Fruit fly (Drosophila melanogaster) whole organism, embryonic: ENCODE results near the gene CG34292.

ENCODE experiments used
- Adf1 ChIP-seq: fragments of 200-800 bp; sonication (Bioruptor generic); IDR thresholded peaks from 2 replicates; pipeline ENCODE4 v1.3.6; 2022; ENCODE audit warnings: missing biosample characterization, missing genetic modification characterization
- Awh ChIP-seq: fragments of 200-800 bp; sonication (Bioruptor generic); IDR thresholded peaks from 2 replicates; pipeline ENCODE4, ENCODE4 v1.3.6; 2022; ENCODE audit warnings: missing biosample characterization, missing genetic modification characterization
- Blimp-1 ChIP-seq: fragments of 200-800 bp; sonication (Bioruptor generic); optimal IDR thresholded peaks from 3 replicates; lab custom pipeline; 2018; ENCODE audit warnings: missing biosample characterization, missing genetic modification characterization, mild to moderate bottlenecking, moderate library complexity, missing genetic modification reagents
- CG10366 ChIP-seq: fragments of 200-800 bp; sonication (Bioruptor generic); IDR thresholded peaks from 2 replicates; pipeline ENCODE4 v1.3.6; 2022; ENCODE audit warnings: missing biosample characterization, missing genetic modification characterization
- CG10462 ChIP-seq: fragments of 200-800 bp; sonication (Bioruptor generic); optimal IDR thresholded peaks from 2 replicates; lab custom pipeline; 2016; ENCODE audit warnings: missing biosample characterization, missing genetic modification characterization
- CG11723 ChIP-seq: fragments of 200-800 bp; sonication (Bioruptor generic); optimal IDR thresholded peaks from 2 replicates; lab custom pipeline; 2017; ENCODE audit warnings: missing biosample characterization, mild to moderate bottlenecking, missing genetic modification characterization
- CG12659 ChIP-seq: fragments of 200-800 bp; sonication (Bioruptor generic); optimal IDR thresholded peaks from 3 replicates; lab custom pipeline; 2017; ENCODE audit warnings: mild to moderate bottlenecking, missing biosample characterization, missing genetic modification reagents, missing genetic modification characterization
- CG12769 ChIP-seq: fragments of 200-800 bp; sonication (Bioruptor generic); optimal IDR thresholded peaks from 2 replicates; lab custom pipeline; 2019; ENCODE audit warnings: missing biosample characterization, mild to moderate bottlenecking, missing genetic modification characterization, moderate library complexity
- CG1529 ChIP-seq: fragments of 200-800 bp; sonication (Bioruptor generic); optimal IDR thresholded peaks from 3 replicates; lab custom pipeline; 2018; ENCODE audit warnings: missing biosample characterization, missing genetic modification characterization
- CG17612 ChIP-seq: fragments of 200-800 bp; sonication (Bioruptor generic); IDR thresholded peaks from 2 replicates; pipeline ENCODE4 v1.3.6; 2022; ENCODE audit warnings: missing biosample characterization, missing genetic modification characterization
- CG18476 ChIP-seq: fragments of 200-800 bp; sonication (Bioruptor generic); optimal IDR thresholded peaks from 2 replicates; lab custom pipeline; 2016; ENCODE audit warnings: missing biosample characterization, mild to moderate bottlenecking, missing genetic modification characterization
- CG30403 ChIP-seq: fragments of 200-800 bp; sonication (Bioruptor generic); optimal IDR thresholded peaks from 3 replicates; lab custom pipeline; 2016; ENCODE audit warnings: missing biosample characterization, missing genetic modification characterization
- CG31388 ChIP-seq: fragments of 200-800 bp; sonication (Bioruptor generic); optimal IDR thresholded peaks from 2 replicates; lab custom pipeline; 2016; ENCODE audit warnings: missing biosample characterization, missing genetic modification characterization
- CG3995 ChIP-seq: fragments of 200-800 bp; sonication (Bioruptor generic); optimal IDR thresholded peaks from 3 replicates; lab custom pipeline; 2016; ENCODE audit warnings: missing biosample characterization, missing genetic modification characterization
- CG6175 ChIP-seq: fragments of 200-800 bp; sonication (Bioruptor generic); IDR thresholded peaks from 3 replicates; pipeline ENCODE4 v1.3.6; 2022; ENCODE audit warnings: missing biosample characterization, missing genetic modification characterization
- CG6689 ChIP-seq: fragments of 200-800 bp; sonication (Bioruptor generic); IDR thresholded peaks from 2 replicates; pipeline ENCODE4 v1.3.6; 2022; ENCODE audit warnings: missing biosample characterization, missing genetic modification characterization
- CG7745 ChIP-seq: fragments of 200-800 bp; sonication (Bioruptor generic); optimal IDR thresholded peaks from 2 replicates; lab custom pipeline; 2018; ENCODE audit warnings: missing biosample characterization, mild to moderate bottlenecking, missing genetic modification characterization, moderate library complexity
- CG7987 ChIP-seq: fragments of 200-800 bp; sonication (Bioruptor generic); optimal IDR thresholded peaks from 2 replicates; lab custom pipeline; 2018; ENCODE audit warnings: missing biosample characterization, mild to moderate bottlenecking, missing genetic modification characterization, moderate library complexity
- CG8290 ChIP-seq, 3 experiments: fragments of 200-800 bp; sonication (Bioruptor generic); optimal IDR thresholded peaks; 2 replicates each; lab custom pipeline; 2016 to 2019; ENCODE audit warnings: missing biosample characterization in 3 of 3, missing genetic modification characterization in 3 of 3, mild to moderate bottlenecking in 2 of 3, moderate library complexity in 1 of 3
- Dad ChIP-seq: fragments of 200-800 bp; sonication (Bioruptor generic); optimal IDR thresholded peaks from 3 replicates; lab custom pipeline; 2016; ENCODE audit warnings: missing biosample characterization, missing genetic modification characterization
- ERR ChIP-seq: fragments of 200-800 bp; sonication (Bioruptor generic); optimal IDR thresholded peaks from 2 replicates; lab custom pipeline; 2016; ENCODE audit warnings: missing biosample characterization, missing genetic modification characterization
- Eip74EF ChIP-seq, 2 experiments: fragments of 200-800 bp in 1 of 2; fragments of >200 bp in 1 of 2; sonication (Bioruptor generic) in 1 of 2; optimal IDR thresholded peaks; 2 replicates each; lab custom pipeline; 2017 to 2019; ENCODE audit warnings: missing biosample characterization in 2 of 2, missing genetic modification characterization in 2 of 2, mild to moderate bottlenecking in 1 of 2, moderate library complexity in 1 of 2
- Lpt ChIP-seq: fragments of >200 bp; optimal IDR thresholded peaks from 2 replicates; lab custom pipeline; 2018; ENCODE audit warnings: missing biosample characterization, missing genetic modification characterization
- Ptx1 ChIP-seq: fragments of 200-800 bp; sonication (Bioruptor generic); IDR thresholded peaks from 2 replicates; pipeline ENCODE4 v1.3.6; 2022; ENCODE audit warnings: missing biosample characterization, missing genetic modification characterization
- Rfx ChIP-seq: fragments of 200-800 bp; sonication (Bioruptor generic); IDR thresholded peaks from 2 replicates; pipeline ENCODE4 v1.3.6; 2022; ENCODE audit warnings: missing biosample characterization, missing genetic modification characterization
- Side ChIP-seq: fragments of 200-800 bp; sonication (Bioruptor generic); optimal IDR thresholded peaks from 2 replicates; lab custom pipeline; 2016; ENCODE audit warnings: missing biosample characterization, missing genetic modification characterization
- Spps ChIP-seq: fragments of 200-800 bp; sonication (Bioruptor generic); optimal IDR thresholded peaks from 2 replicates; lab custom pipeline; 2018; ENCODE audit warnings: missing biosample characterization, mild to moderate bottlenecking, missing genetic modification characterization
- Xrp1 ChIP-seq: fragments of 200-800 bp; sonication (Bioruptor generic); IDR thresholded peaks from 2 replicates; pipeline ENCODE4 v1.3.6; 2022; ENCODE audit warnings: missing biosample characterization, missing genetic modification characterization
- YL-1 ChIP-seq: fragments of 200-800 bp; sonication (Bioruptor generic); optimal IDR thresholded peaks from 3 replicates; lab custom pipeline; 2017; ENCODE audit warnings: missing biosample characterization, mild to moderate bottlenecking, missing genetic modification characterization
- al ChIP-seq: fragments of 200-800 bp; sonication (Bioruptor generic); IDR thresholded peaks from 2 replicates; pipeline ENCODE4 v1.3.6; 2022; ENCODE audit warnings: missing biosample characterization, missing genetic modification characterization
- ap ChIP-seq: fragments of 200-800 bp; sonication (Bioruptor generic); IDR thresholded peaks from 2 replicates; pipeline ENCODE4 v1.3.6; 2022; ENCODE audit warnings: missing biosample characterization, missing genetic modification characterization
- ase ChIP-seq: fragments of 200-800 bp; sonication (Bioruptor generic); IDR thresholded peaks from 3 replicates; pipeline ENCODE4 v1.3.6; 2022; ENCODE audit warnings: missing biosample characterization, missing genetic modification characterization
- ash1 ChIP-seq: fragments of 200-800 bp; sonication (Bioruptor generic); optimal IDR thresholded peaks from 2 replicates; lab custom pipeline; 2018; ENCODE audit warnings: missing biosample characterization, mild to moderate bottlenecking, missing genetic modification characterization
- ato ChIP-seq: fragments of 200-800 bp; sonication (Bioruptor generic); IDR thresholded peaks from 2 replicates; pipeline ENCODE4 v1.3.6; 2022; ENCODE audit warnings: missing biosample characterization, missing genetic modification characterization; ENCODE audit not compliant: partially characterized antibody
- bcd ChIP-seq: fragments of 200-800 bp; sonication (Bioruptor generic); optimal IDR thresholded peaks from 2 replicates; lab custom pipeline; 2017; ENCODE audit warnings: missing biosample characterization, mild to moderate bottlenecking, missing genetic modification characterization
- eve ChIP-seq, 2 experiments: fragments of >200 bp; optimal IDR thresholded peaks; 2 replicates each; lab custom pipeline; 2017; ENCODE audit warnings: missing biosample characterization in 2 of 2, missing genetic modification characterization in 2 of 2
- gro ChIP-seq: fragments of 200-800 bp; sonication (Bioruptor generic); optimal IDR thresholded peaks from 2 replicates; lab custom pipeline; 2016; ENCODE audit warnings: missing biosample characterization, missing genetic modification characterization
- hkb ChIP-seq, 2 experiments: fragments of 200-800 bp in 1 of 2; fragments of >200 bp in 1 of 2; sonication (Bioruptor generic) in 1 of 2; IDR thresholded peaks in 1 of 2; optimal IDR thresholded peaks in 1 of 2; 2 replicates each; pipeline versions ENCODE4 v1.3.6 to Lab custom; 2017 to 2022; ENCODE audit warnings: missing biosample characterization in 1 of 2, missing genetic modification characterization in 1 of 2
- jigr1 ChIP-seq: fragments of 200-800 bp; sonication (Bioruptor generic); IDR thresholded peaks from 3 replicates; pipeline ENCODE4 v1.3.6; 2022; ENCODE audit warnings: missing biosample characterization, missing genetic modification characterization
- lola ChIP-seq, 3 experiments: fragments of >200 bp in 2 of 3; fragments of 200-800 bp in 1 of 3; sonication (Bioruptor generic) in 1 of 3; optimal IDR thresholded peaks; 2 replicates each; lab custom pipeline; 2017 to 2019; ENCODE audit warnings: missing biosample characterization in 3 of 3, missing genetic modification characterization in 3 of 3, mild to moderate bottlenecking in 1 of 3, moderate library complexity in 1 of 3
- nmo ChIP-seq: fragments of 200-800 bp; sonication (Bioruptor generic); optimal IDR thresholded peaks from 2 replicates; lab custom pipeline; 2018; ENCODE audit warnings: missing biosample characterization, mild to moderate bottlenecking, missing genetic modification characterization, moderate library complexity
- onecut ChIP-seq: fragments of 200-800 bp; sonication (Bioruptor generic); IDR thresholded peaks from 2 replicates; pipeline ENCODE4 v1.3.6; 2022; ENCODE audit warnings: missing biosample characterization, missing genetic modification characterization
- pb ChIP-seq: fragments of 200-800 bp; sonication (Bioruptor generic); optimal IDR thresholded peaks from 3 replicates; lab custom pipeline; 2016; ENCODE audit warnings: missing biosample characterization, missing genetic modification characterization
- prd ChIP-seq, 3 experiments: fragments of >200 bp in 2 of 3; fragments of 200-800 bp in 1 of 3; sonication (Bioruptor generic) in 1 of 3; optimal IDR thresholded peaks in 2 of 3; IDR thresholded peaks in 1 of 3; 2 replicates in 2 of 3; 3 replicates in 1 of 3; pipeline versions ENCODE4 v1.3.6 to Lab custom; 2017 to 2022; ENCODE audit warnings: missing biosample characterization in 1 of 3, missing genetic modification characterization in 1 of 3
- sens-2 ChIP-seq: fragments of 200-800 bp; sonication (Bioruptor generic); IDR thresholded peaks from 2 replicates; pipeline ENCODE4 v1.3.6; 2022; ENCODE audit warnings: missing biosample characterization, missing genetic modification characterization
- shn ChIP-seq: fragments of 200-800 bp; sonication (Bioruptor generic); optimal IDR thresholded peaks from 3 replicates; lab custom pipeline; 2016; ENCODE audit warnings: missing biosample characterization, missing genetic modification characterization
- sna ChIP-seq: fragments of 200-800 bp; sonication (Bioruptor generic); IDR thresholded peaks from 2 replicates; pipeline ENCODE4 v1.3.6; 2022; ENCODE audit warnings: missing biosample characterization, missing genetic modification characterization; ENCODE audit not compliant: partially characterized antibody
- tll ChIP-seq, 2 experiments: fragments of 200-800 bp in 1 of 2; fragments of >200 bp in 1 of 2; sonication (Bioruptor generic) in 1 of 2; optimal IDR thresholded peaks; 2 replicates each; lab custom pipeline; 2017 to 2019; ENCODE audit warnings: missing biosample characterization in 2 of 2, missing genetic modification characterization in 2 of 2, mild to moderate bottlenecking in 1 of 2, moderate library complexity in 1 of 2
- tx ChIP-seq: fragments of 200-800 bp; sonication (Bioruptor generic); optimal IDR thresholded peaks from 2 replicates; lab custom pipeline; 2016; ENCODE audit warnings: missing biosample characterization, missing genetic modification characterization

CG34292 gene

DNA sequence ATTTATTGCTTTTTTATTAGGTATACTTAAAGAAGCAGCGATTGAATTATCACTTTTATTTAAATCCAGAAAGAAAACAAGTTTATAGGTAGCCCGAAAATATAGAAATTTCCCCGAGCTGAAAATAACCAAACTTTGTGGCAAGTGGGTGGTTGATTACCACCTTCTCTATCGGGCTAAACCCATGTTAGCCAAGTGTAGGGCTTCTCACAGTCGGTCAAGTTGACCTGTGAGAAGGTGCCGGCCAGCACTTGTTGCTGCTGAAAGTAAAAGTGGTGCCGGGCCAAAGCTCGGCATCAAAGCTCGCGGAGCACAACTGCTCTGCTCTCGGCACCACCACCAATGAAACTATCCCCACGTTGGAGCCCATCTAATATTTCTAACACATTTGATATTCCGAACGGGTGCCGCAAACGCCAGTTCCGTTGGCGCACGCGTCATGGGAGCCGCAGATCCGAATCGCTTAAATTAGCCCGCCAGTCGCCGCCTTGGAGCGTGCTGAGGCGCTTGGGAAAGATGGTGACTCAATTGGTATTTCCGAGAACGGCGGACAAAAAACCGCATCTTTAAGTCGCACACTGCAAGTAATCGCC lies 9.0 kb downstream of the CG34292 start (continued):
- TF ChIP-seq sens-2 (GFP tag; lab: Robert Waterston, UW) (no peak), CG10366 (GFP tag; lab: Robert Waterston, UW) (peak; percentile 30; the same call in 1 of the 2 replicates), Eip74EF (GFP tag; optimal IDR thresholded peaks at IDR 0.05; lab: Kevin White, UChicago) (no peak), YL-1 (no peak), CG17612 (GFP tag; lab: Robert Waterston, UW) (no peak), CG11723 (GFP tag; lab: Kevin White, UChicago) (no peak), Side (GFP tag; lab: Kevin White, UChicago) (no peak), tx (GFP tag; lab: Kevin White, UChicago) (no peak), Spps (no peak), Lpt (GFP tag; lab: Kevin White, UChicago) (no peak), ase (GFP tag; lab: Robert Waterston, UW) (0 out of 3 replicates have a peak, but pooled peaks have one; percentile 31), ap (no peak), Adf1 (GFP tag; lab: Robert Waterston, UW) (no peak), CG8290 (GFP tag; optimal IDR thresholded peaks at IDR 0.05; lab: Kevin White, UChicago) (no peak), CG8290 (tag; optimal IDR thresholded peaks at IDR 0.05; lab: Kevin White, UChicago) (peak in 1 of 2 experiments; percentile 17), CG6175 (GFP tag; lab: Robert Waterston, UW) (peak; percentile 36; the same call in 1 of the 3 replicates), ash1 (no peak), CG7987 (no peak), gro (GFP tag; lab: Kevin White, UChicago) (no peak), Awh (GFP tag; lab: Robert Waterston, UW) (no peak), onecut (GFP tag; lab: Robert Waterston, UW) (no peak), al (GFP tag; lab: Robert Waterston, UW) (no peak), CG1529 (GFP tag; lab: Kevin White, UChicago) (no peak), CG3995 (GFP tag; lab: Kevin White, UChicago) (no peak), lola (GFP tag; optimal IDR thresholded peaks at IDR 0.05; lab: Kevin White, UChicago) (no peak), pb (no peak), sna (GFP tag; lab: Robert Waterston, UW) (no peak), Blimp-1 (peak; percentile 98), CG10462 (GFP tag; lab: Kevin White, UChicago) (no peak), hkb (optimal IDR thresholded peaks at IDR 0.05; lab: Kevin White, UChicago) (no peak), hkb (GFP tag; IDR thresholded peaks at IDR 0.05; lab: Robert Waterston, UW) (peak; percentile 15; the same call in 1 of the 2 replicates), Rfx (GFP tag; lab: Robert Waterston, UW) (no peak), CG31388 (GFP tag; lab: Kevin White, UChicago) (no peak), jigr1 (GFP tag; lab: Robert Waterston, UW) (no peak), CG12769 (tag; lab: Kevin White, UChicago) (peak; percentile 23), nmo (no peak), shn (GFP tag; lab: Kevin White, UChicago) (peak; percentile 20), CG18476 (GFP tag; lab: Kevin White, UChicago) (no peak), CG6689 (GFP tag; lab: Robert Waterston, UW) (no peak), Xrp1 (GFP tag; lab: Robert Waterston, UW) (no peak), tll (GFP tag; optimal IDR thresholded peaks at IDR 0.05; lab: Kevin White, UChicago) (no peak), ato (GFP tag; lab: Robert Waterston, UW) (no peak), CG7745 (tag; lab: Kevin White, UChicago) (no peak), prd (optimal IDR thresholded peaks at IDR 0.05; lab: Kevin White, UChicago) (no peak), prd (GFP tag; IDR thresholded peaks at IDR 0.05; lab: Robert Waterston, UW) (no peak), bcd (no peak), ERR (GFP tag; lab: Kevin White, UChicago) (no peak), eve (GFP tag; optimal IDR thresholded peaks at IDR 0.05; lab: Kevin White, UChicago) (no peak), Ptx1 (GFP tag; lab: Robert Waterston, UW) (no peak), CG12659 (GFP tag; lab: Kevin White, UChicago) (no peak), Dad (GFP tag; lab: Kevin White, UChicago) (no peak), CG30403 (GFP tag; lab: Kevin White, UChicago) (no peak)
